Worm (Caenorhabditis elegans) whole organism, early embryonic: ENCODE results near the gene nos-3.

ENCODE experiments used
- F13C5.2 ChIP-seq: sonication (generic microtip); optimal IDR thresholded peaks from 2 replicates; lab custom pipeline; 2017; ENCODE audit warnings: mild to moderate bottlenecking, missing genetic modification characterization, inconsistent platforms, missing compliant biosample characterization
- aly-1 ChIP-seq: sonication (generic microtip); optimal IDR thresholded peaks from 2 replicates; lab custom pipeline; 2016; ENCODE audit warnings: missing genetic modification characterization, missing compliant biosample characterization
- ama-1 ChIP-seq: fragments of 150-350 bp; optimal IDR thresholded peaks from 2 replicates; lab custom pipeline; 2014
- ceh-13 ChIP-seq: fragments of 200-800 bp; sonication (Bioruptor generic); optimal IDR thresholded peaks from 2 replicates; lab custom pipeline; 2018; ENCODE audit warnings: mild to moderate bottlenecking, missing genetic modification characterization, missing compliant biosample characterization
- ets-7 ChIP-seq: sonication (generic microtip); optimal IDR thresholded peaks from 2 replicates; lab custom pipeline; 2016; ENCODE audit warnings: missing genotype, missing genetic modification characterization, missing compliant biosample characterization
- flt-1 ChIP-seq: fragments of 200-800 bp; sonication (Bioruptor generic); IDR thresholded peaks from 2 replicates; pipeline ENCODE4 v1.3.6; 2022; ENCODE audit warnings: missing genetic modification characterization, missing compliant biosample characterization
- hmg-4 ChIP-seq: fragments of 200-800 bp; sonication (Bioruptor generic); optimal IDR thresholded peaks from 2 replicates; lab custom pipeline; 2018; ENCODE audit warnings: mild to moderate bottlenecking, missing genetic modification characterization, missing compliant biosample characterization
- hnd-1 ChIP-seq: sonication (generic microtip); optimal IDR thresholded peaks from 2 replicates; lab custom pipeline; 2016; ENCODE audit warnings: missing genetic modification characterization, missing compliant biosample characterization
- pes-1 ChIP-seq: fragments of 200-800 bp; sonication (Bioruptor generic); IDR thresholded peaks from 2 replicates; pipeline ENCODE4 v1.3.6; 2022; ENCODE audit warnings: missing genetic modification reagents, missing genetic modification characterization, missing compliant biosample characterization

DNA sequence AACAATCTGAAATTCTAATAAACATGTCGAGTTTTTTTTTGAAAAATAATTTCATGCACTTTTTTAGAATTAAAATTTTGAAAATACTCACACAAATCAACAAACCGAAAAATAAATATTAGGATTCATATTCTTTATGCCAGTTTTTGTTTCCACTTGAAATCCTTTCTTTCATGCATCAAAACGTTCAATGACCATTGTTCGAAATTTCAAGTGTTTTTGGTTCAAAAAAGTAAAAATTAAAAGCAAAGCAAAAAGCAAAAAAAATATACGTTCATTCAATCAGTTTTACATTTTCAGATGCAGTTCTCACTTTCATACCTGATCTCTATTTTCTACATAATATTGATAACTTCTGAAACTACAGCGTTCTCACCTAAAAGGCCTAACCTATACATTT is 7.6 kb downstream of the nos-3 start, which contains the start of gene ZK1321.1:
- TF ChIP-seq ceh-13 (GFP tag; lab: Kevin White, UChicago) (no peak), flt-1 (GFP tag; lab: Robert Waterston, UW) (no peak), hmg-4 (no peak), hnd-1 (tag; lab: Kevin White, UChicago) (no peak), ama-1 (lab: Kevin White, UChicago) (no peak), F13C5.2 (tag; lab: Kevin White, UChicago) (no peak), aly-1 (no peak), pes-1 (GFP tag; lab: Robert Waterston, UW) (no peak), ets-7 (tag; lab: Kevin White, UChicago) (no peak)
